Fruit fly (Drosophila melanogaster) whole organism, embryonic: ENCODE data around the gene Smu1.

Source experiments
- Antp ChIP-seq: fragments of 200-800 bp; sonication (Bioruptor generic); optimal IDR thresholded peaks from 3 replicates; lab custom pipeline; 2016; ENCODE audit warnings: missing biosample characterization, missing genetic modification characterization
- B-H2 ChIP-seq: fragments of 200-800 bp; sonication (Bioruptor generic); optimal IDR thresholded peaks from 2 replicates; lab custom pipeline; 2018; ENCODE audit warnings: missing biosample characterization, mild to moderate bottlenecking, missing genetic modification characterization
- Blimp-1 ChIP-seq: fragments of 200-800 bp; sonication (Bioruptor generic); optimal IDR thresholded peaks from 3 replicates; lab custom pipeline; 2018; ENCODE audit warnings: missing biosample characterization, missing genetic modification characterization, mild to moderate bottlenecking, moderate library complexity, missing genetic modification reagents
- CG11247 ChIP-seq: fragments of 200-800 bp; sonication (Bioruptor generic); IDR thresholded peaks from 2 replicates; pipeline ENCODE4 v1.3.6; 2022; ENCODE audit warnings: missing biosample characterization, missing genetic modification characterization
- CG13123 ChIP-seq: fragments of 200-800 bp; sonication (Bioruptor generic); optimal IDR thresholded peaks from 2 replicates; lab custom pipeline; 2016; ENCODE audit warnings: missing biosample characterization, missing genetic modification characterization
- CG14710 ChIP-seq: fragments of 200-800 bp; sonication (Bioruptor generic); optimal IDR thresholded peaks from 3 replicates; lab custom pipeline; 2019; ENCODE audit warnings: missing biosample characterization, mild to moderate bottlenecking, missing genetic modification characterization, moderate library complexity
- CG15269 ChIP-seq: fragments of 200-800 bp; sonication (Bioruptor generic); optimal IDR thresholded peaks from 2 replicates; lab custom pipeline; 2018; ENCODE audit warnings: missing biosample characterization, mild to moderate bottlenecking, missing genetic modification characterization, moderate library complexity
- CG15514 ChIP-seq: fragments of 200-800 bp; sonication (Bioruptor generic); optimal IDR thresholded peaks from 3 replicates; lab custom pipeline; 2017; ENCODE audit warnings: missing biosample characterization, missing genetic modification characterization, mild to moderate bottlenecking, moderate library complexity, missing genetic modification reagents
- CG17328 ChIP-seq: fragments of 200-800 bp; sonication (Bioruptor generic); IDR thresholded peaks from 2 replicates; pipeline ENCODE4 v1.3.6; 2022; ENCODE audit warnings: missing biosample characterization, missing genetic modification characterization
- CG18262 ChIP-seq: fragments of 200-800 bp; optimal IDR thresholded peaks from 3 replicates; lab custom pipeline; 2019; ENCODE audit warnings: missing biosample characterization, mild to moderate bottlenecking, missing genetic modification characterization, moderate library complexity
- CG1832 ChIP-seq: fragments of 200-800 bp; sonication (Bioruptor generic); optimal IDR thresholded peaks from 2 replicates; lab custom pipeline; 2017; ENCODE audit warnings: missing biosample characterization, mild to moderate bottlenecking, missing genetic modification characterization, inconsistent platforms
- CG5245 ChIP-seq: fragments of 200-800 bp; sonication (Bioruptor generic); optimal IDR thresholded peaks from 3 replicates; lab custom pipeline; 2016; ENCODE audit warnings: missing biosample characterization, missing genetic modification characterization
- CG6689 ChIP-seq: fragments of 200-800 bp; sonication (Bioruptor generic); IDR thresholded peaks from 2 replicates; pipeline ENCODE4 v1.3.6; 2022; ENCODE audit warnings: missing biosample characterization, missing genetic modification characterization
- CG7372 ChIP-seq: fragments of 200-800 bp; sonication (Bioruptor generic); IDR thresholded peaks from 2 replicates; pipeline ENCODE4 v1.3.6; 2022; ENCODE audit warnings: missing biosample characterization, missing genetic modification characterization
- CG7786 ChIP-seq: fragments of 200-800 bp; sonication (Bioruptor generic); optimal IDR thresholded peaks from 2 replicates; lab custom pipeline; 2016; ENCODE audit warnings: missing biosample characterization, missing genetic modification characterization
- CG7928 ChIP-seq: fragments of 200-800 bp; sonication (Bioruptor generic); optimal IDR thresholded peaks from 2 replicates; lab custom pipeline; 2017; ENCODE audit warnings: missing biosample characterization, mild to moderate bottlenecking, missing genetic modification characterization
- CG8924 ChIP-seq: fragments of 200-800 bp; optimal IDR thresholded peaks from 3 replicates; lab custom pipeline; 2019; ENCODE audit warnings: missing biosample characterization, mild to moderate bottlenecking, missing genetic modification characterization, moderate library complexity
- D ChIP-seq, 2 experiments: fragments of 200-800 bp in 1 of 2; fragments of >200 bp in 1 of 2; sonication (Bioruptor generic) in 1 of 2; optimal IDR thresholded peaks; 2 replicates in 1 of 2; 3 replicates in 1 of 2; lab custom pipeline; 2017; ENCODE audit warnings: mild to moderate bottlenecking in 1 of 2, missing biosample characterization in 1 of 2, missing genetic modification characterization in 1 of 2, missing genetic modification reagents in 1 of 2
- Dll ChIP-seq: fragments of 200-800 bp; sonication (Bioruptor generic); IDR thresholded peaks from 4 replicates; pipeline ENCODE4 v1.3.6; 2022; ENCODE audit warnings: missing biosample characterization, missing genetic modification characterization; ENCODE audit not compliant: partially characterized antibody
- Eip74EF ChIP-seq, 2 experiments: fragments of 200-800 bp in 1 of 2; fragments of >200 bp in 1 of 2; sonication (Bioruptor generic) in 1 of 2; optimal IDR thresholded peaks; 2 replicates each; lab custom pipeline; 2017 to 2019; ENCODE audit warnings: missing biosample characterization in 2 of 2, missing genetic modification characterization in 2 of 2, mild to moderate bottlenecking in 1 of 2, moderate library complexity in 1 of 2
- HLH3B ChIP-seq: fragments of 200-800 bp; sonication (Bioruptor generic); IDR thresholded peaks from 2 replicates; pipeline ENCODE4 v1.3.6; 2022; ENCODE audit warnings: missing biosample characterization, missing genetic modification characterization
- HmgZ ChIP-seq: fragments of 200-800 bp; sonication (Bioruptor generic); optimal IDR thresholded peaks from 2 replicates; lab custom pipeline; 2018; ENCODE audit warnings: missing biosample characterization, mild to moderate bottlenecking, missing genetic modification characterization
- Hmr ChIP-seq: fragments of 200-800 bp; sonication (Bioruptor generic); optimal IDR thresholded peaks from 3 replicates; lab custom pipeline; 2017; ENCODE audit warnings: mild to moderate bottlenecking, missing biosample characterization, missing genetic modification reagents, missing genetic modification characterization
- Hr39 ChIP-seq: fragments of >200 bp; optimal IDR thresholded peaks from 2 replicates; lab custom pipeline; 2017
- Lhr ChIP-seq: fragments of 200-800 bp; sonication (Bioruptor generic); optimal IDR thresholded peaks from 3 replicates; lab custom pipeline; 2017; ENCODE audit warnings: mild to moderate bottlenecking, missing biosample characterization, missing genetic modification reagents, missing genetic modification characterization
- MTF-1 ChIP-seq: fragments of 200-800 bp; sonication (Bioruptor generic); optimal IDR thresholded peaks from 2 replicates; lab custom pipeline; 2018; ENCODE audit warnings: missing biosample characterization, mild to moderate bottlenecking, missing genetic modification characterization, borderline replicate concordance
- Max ChIP-seq: fragments of 200-800 bp; sonication (Bioruptor generic); optimal IDR thresholded peaks from 2 replicates; lab custom pipeline; 2016; ENCODE audit warnings: missing biosample characterization, mild to moderate bottlenecking, missing genetic modification characterization
- Myb ChIP-seq: fragments of 200-800 bp; sonication (Bioruptor generic); optimal IDR thresholded peaks from 2 replicates; lab custom pipeline; 2016; ENCODE audit warnings: missing biosample characterization, missing genetic modification characterization
- Scr ChIP-seq: fragments of 200-800 bp; sonication (Bioruptor generic); IDR thresholded peaks from 2 replicates; pipeline ENCODE4 v1.3.6; 2022; ENCODE audit warnings: missing biosample characterization, missing genetic modification characterization; ENCODE audit not compliant: partially characterized antibody
- Sin3A ChIP-seq: fragments of >200 bp; optimal IDR thresholded peaks from 2 replicates; lab custom pipeline; 2018
- TFAM ChIP-seq: fragments of 200-800 bp; sonication (Bioruptor generic); optimal IDR thresholded peaks from 2 replicates; lab custom pipeline; 2017; ENCODE audit warnings: missing biosample characterization, missing genetic modification characterization, inconsistent platforms
- az2 ChIP-seq: fragments of 200-800 bp; sonication (Bioruptor generic); optimal IDR thresholded peaks from 3 replicates; lab custom pipeline; 2016; ENCODE audit warnings: missing biosample characterization, missing genetic modification characterization
- bab2 ChIP-seq: fragments of 200-800 bp; sonication (Bioruptor generic); optimal IDR thresholded peaks from 2 replicates; lab custom pipeline; 2016; ENCODE audit warnings: missing biosample characterization, missing genetic modification characterization
- caup ChIP-seq: fragments of 200-800 bp; sonication (Bioruptor generic); optimal IDR thresholded peaks from 3 replicates; lab custom pipeline; 2017; ENCODE audit warnings: missing biosample characterization, mild to moderate bottlenecking, missing genetic modification characterization, moderate library complexity; ENCODE audit not compliant: severe bottlenecking
- chif ChIP-seq, 2 experiments: fragments of 200-800 bp; sonication (Bioruptor generic); optimal IDR thresholded peaks; 3 replicates each; lab custom pipeline; 2016; ENCODE audit warnings: missing biosample characterization in 2 of 2, missing genetic modification characterization in 2 of 2
- crol ChIP-seq: fragments of 200-800 bp; sonication (Bioruptor generic); IDR thresholded peaks from 2 replicates; pipeline ENCODE4 v1.3.6; 2022; ENCODE audit warnings: missing biosample characterization, missing genetic modification characterization
- dpn ChIP-seq, 2 experiments: fragments of 200-800 bp; sonication (Bioruptor generic); optimal IDR thresholded peaks; 3 replicates each; lab custom pipeline; 2016; ENCODE audit warnings: missing biosample characterization in 2 of 2, missing genetic modification characterization in 2 of 2
- fd102C ChIP-seq: fragments of 200-800 bp; sonication (Bioruptor generic); optimal IDR thresholded peaks from 2 replicates; lab custom pipeline; 2018; ENCODE audit warnings: missing biosample characterization, mild to moderate bottlenecking, missing genetic modification characterization, moderate library complexity
- fd3F ChIP-seq: fragments of 200-800 bp; sonication (Bioruptor generic); optimal IDR thresholded peaks from 2 replicates; lab custom pipeline; 2018; ENCODE audit warnings: missing biosample characterization, mild to moderate bottlenecking, missing genetic modification characterization, moderate library complexity
- gcm2 ChIP-seq: fragments of 200-800 bp; sonication (Bioruptor generic); optimal IDR thresholded peaks from 2 replicates; lab custom pipeline; 2016; ENCODE audit warnings: missing biosample characterization, missing genetic modification characterization
- lab ChIP-seq: fragments of 200-800 bp; sonication (Bioruptor generic); optimal IDR thresholded peaks from 3 replicates; lab custom pipeline; 2017; ENCODE audit warnings: missing biosample characterization, missing genetic modification characterization, mild to moderate bottlenecking, moderate library complexity, missing genetic modification reagents
- onecut ChIP-seq: fragments of 200-800 bp; sonication (Bioruptor generic); IDR thresholded peaks from 2 replicates; pipeline ENCODE4 v1.3.6; 2022; ENCODE audit warnings: missing biosample characterization, missing genetic modification characterization
- org-1 ChIP-seq: fragments of 200-800 bp; sonication (Bioruptor generic); optimal IDR thresholded peaks from 2 replicates; lab custom pipeline; 2017; ENCODE audit warnings: missing biosample characterization, missing genetic modification characterization
- ranshi ChIP-seq: fragments of 200-800 bp; sonication (Bioruptor generic); IDR thresholded peaks from 2 replicates; pipeline ENCODE4 v1.3.6; 2022; ENCODE audit warnings: missing biosample characterization, missing genetic modification characterization
- shn ChIP-seq: fragments of 200-800 bp; sonication (Bioruptor generic); optimal IDR thresholded peaks from 3 replicates; lab custom pipeline; 2016; ENCODE audit warnings: missing biosample characterization, missing genetic modification characterization
- stwl ChIP-seq: fragments of 200-800 bp; sonication (Bioruptor generic); optimal IDR thresholded peaks from 3 replicates; lab custom pipeline; 2018; ENCODE audit warnings: missing biosample characterization, mild to moderate bottlenecking, missing genetic modification characterization, moderate library complexity
- sug ChIP-seq: fragments of 200-800 bp; optimal IDR thresholded peaks from 2 replicates; lab custom pipeline; 2019; ENCODE audit warnings: missing biosample characterization, mild to moderate bottlenecking, missing genetic modification characterization, moderate library complexity
- tin ChIP-seq: fragments of 200-800 bp; sonication (Bioruptor generic); optimal IDR thresholded peaks from 3 replicates; lab custom pipeline; 2016; ENCODE audit warnings: missing biosample characterization, missing genetic modification characterization
- usp ChIP-seq: fragments of >200 bp; optimal IDR thresholded peaks from 2 replicates; lab custom pipeline; 2017; ENCODE audit warnings: missing biosample characterization, missing genetic modification characterization
- vvl ChIP-seq: fragments of 200-800 bp; sonication (Bioruptor generic); IDR thresholded peaks from 2 replicates; pipeline ENCODE4 v1.3.6; 2022; ENCODE audit warnings: missing biosample characterization, missing genetic modification characterization

Smu1 gene

DNA sequence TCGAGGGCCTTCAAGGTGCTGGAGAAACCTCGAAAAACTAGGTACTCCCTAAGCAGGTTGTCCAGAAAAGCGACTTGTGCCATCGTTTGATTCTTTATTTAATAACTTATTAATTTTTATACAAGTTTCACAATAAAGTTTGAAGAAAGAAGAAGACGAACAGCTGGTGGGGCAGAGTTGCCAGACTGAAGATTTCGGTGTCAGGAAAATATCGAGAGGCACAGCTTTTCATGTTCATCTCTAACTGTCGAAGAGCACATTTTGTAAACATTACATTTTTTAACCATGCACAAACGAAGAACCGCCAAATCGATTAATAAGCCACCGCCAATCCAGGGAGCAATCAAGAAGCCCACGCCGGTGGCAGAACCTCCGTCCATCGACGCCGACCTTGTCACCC lies 42.7 kb upstream of the Smu1 start, which contains the start of the genes CG6005 and CG14286 (continued):
- TF ChIP-seq usp (GFP tag; lab: Kevin White, UChicago) (no peak), Eip74EF (GFP tag; optimal IDR thresholded peaks at IDR 0.05; lab: Kevin White, UChicago) (no peak), caup (GFP tag; lab: Kevin White, UChicago) (peak; percentile 25), CG14710 (tag; lab: Kevin White, UChicago) (peak; percentile 37), B-H2 (GFP tag; lab: Kevin White, UChicago) (peak; percentile 59), Sin3A (lab: Kevin White, UChicago) (peak; percentile 49), CG13123 (GFP tag; lab: Kevin White, UChicago) (peak; percentile 49), onecut (peak; percentile 47), az2 (GFP tag; lab: Kevin White, UChicago) (peak; percentile 74), chif (GFP tag; optimal IDR thresholded peaks at IDR 0.05; lab: Kevin White, UChicago) (peak; percentile 48 to 50), crol (no peak), tin (GFP tag; lab: Kevin White, UChicago) (peak; percentile 36), fd102C (GFP tag; lab: Kevin White, UChicago) (no peak), Antp (GFP tag; lab: Kevin White, UChicago) (peak; percentile 65), CG18262 (tag; lab: Kevin White, UChicago) (peak; percentile 14), vvl (GFP tag; lab: Robert Waterston, UW) (peak; percentile 78), CG15269 (tag; lab: Kevin White, UChicago) (peak; percentile 48), D (optimal IDR thresholded peaks at IDR 0.05; lab: Kevin White, UChicago) (no peak), D (GFP tag; optimal IDR thresholded peaks at IDR 0.05; lab: Kevin White, UChicago) (no peak), CG7928 (GFP tag; lab: Kevin White, UChicago) (no peak), ranshi (GFP tag; lab: Robert Waterston, UW) (peak; percentile 52; the same call in 1 of the 2 replicates), Myb (GFP tag; lab: Kevin White, UChicago) (peak; percentile 46), CG7372 (GFP tag; lab: Robert Waterston, UW) (peak; percentile 48; the same call in 1 of the 2 replicates), CG8924 (tag; lab: Kevin White, UChicago) (peak; percentile 29), Scr (GFP tag; lab: Robert Waterston, UW) (peak; percentile 82), CG11247 (GFP tag; lab: Robert Waterston, UW) (peak; percentile 62; the same call in 1 of the 2 replicates), Blimp-1 (GFP tag; lab: Kevin White, UChicago) (no peak), lab (no peak), stwl (peak; percentile 46), HmgZ (peak; percentile 80), Dll (GFP tag; lab: Robert Waterston, UW) (peak; percentile 77), TFAM (GFP tag; lab: Kevin White, UChicago) (no peak), Hmr (peak; percentile 44), Lhr (GFP tag; lab: Kevin White, UChicago) (no peak), CG15514 (GFP tag; lab: Kevin White, UChicago) (peak; percentile 52), dpn (GFP tag; optimal IDR thresholded peaks at IDR 0.05; lab: Kevin White, UChicago) (peak; percentile 61 to 81), CG7786 (peak; percentile 58), sug (peak; percentile 59), CG17328 (GFP tag; lab: Robert Waterston, UW) (peak; percentile 60), Max (peak; percentile 25), bab2 (GFP tag; lab: Kevin White, UChicago) (peak; percentile 69), HLH3B (GFP tag; lab: Robert Waterston, UW) (peak; percentile 37; the same call in 1 of the 2 replicates), org-1 (no peak), CG5245 (GFP tag; lab: Kevin White, UChicago) (peak; percentile 35), gcm2 (GFP tag; lab: Kevin White, UChicago) (no peak), shn (GFP tag; lab: Kevin White, UChicago) (peak; percentile 43), CG1832 (no peak), fd3F (peak; percentile 35), Hr39 (lab: Kevin White, UChicago) (no peak), CG6689 (GFP tag; lab: Robert Waterston, UW) (peak; percentile 32; the same call in 1 of the 2 replicates), MTF-1 (GFP tag; lab: Kevin White, UChicago) (no peak)
